Fruit fly (Drosophila melanogaster) whole organism, wandering third instar larva: ENCODE data around the gene CG42828.

Experiments used
- CG32264 ChIP-seq: fragments of 200-800 bp; sonication (Bioruptor generic); optimal IDR thresholded peaks from 2 replicates; lab custom pipeline; 2016; ENCODE audit warnings: missing biosample characterization, missing genetic modification characterization
- CrebA ChIP-seq: fragments of 200-800 bp; sonication (Bioruptor generic); optimal IDR thresholded peaks from 2 replicates; lab custom pipeline; 2016; ENCODE audit warnings: missing biosample characterization, mild to moderate bottlenecking, missing genetic modification characterization, borderline replicate concordance
- Dfd ChIP-seq: fragments of >200 bp; optimal IDR thresholded peaks from 2 replicates; lab custom pipeline; 2017; ENCODE audit warnings: missing biosample characterization, missing genetic modification characterization
- GATAd ChIP-seq: sonication (Bioruptor generic); optimal IDR thresholded peaks from 2 replicates; lab custom pipeline; 2016; ENCODE audit warnings: missing biosample characterization, missing genetic modification characterization
- HLH106 ChIP-seq: fragments of 200-800 bp; optimal IDR thresholded peaks from 3 replicates; lab custom pipeline; 2019; ENCODE audit warnings: missing biosample characterization, mild to moderate bottlenecking, missing genetic modification characterization, moderate library complexity
- Hnf4 ChIP-seq: fragments of 200-800 bp; sonication (Bioruptor generic); optimal IDR thresholded peaks from 2 replicates; lab custom pipeline; 2016; ENCODE audit warnings: missing biosample characterization, mild to moderate bottlenecking, missing genetic modification characterization
- Hr83 ChIP-seq: fragments of 200-300 bp; sonication (Bioruptor generic); optimal IDR thresholded peaks from 2 replicates; lab custom pipeline; 2016; ENCODE audit warnings: missing biosample characterization, mild to moderate bottlenecking, missing genetic modification characterization, moderate library complexity; ENCODE audit not compliant: poor library complexity, severe bottlenecking
- Jra ChIP-seq: sonication (Bioruptor generic); optimal IDR thresholded peaks from 2 replicates; lab custom pipeline; 2016; ENCODE audit warnings: missing biosample characterization, missing genetic modification characterization
- N ChIP-seq: fragments of >200 bp; optimal IDR thresholded peaks from 2 replicates; lab custom pipeline; 2018; ENCODE audit warnings: missing biosample characterization, missing external identifiers, missing genetic modification characterization
- OdsH ChIP-seq: fragments of 200-800 bp; sonication (Bioruptor generic); optimal IDR thresholded peaks from 2 replicates; lab custom pipeline; 2016; ENCODE audit warnings: missing biosample characterization, mild to moderate bottlenecking, missing genetic modification characterization
- Rel ChIP-seq, 2 experiments: fragments of 200-800 bp; sonication (Bioruptor generic) in 1 of 2; optimal IDR thresholded peaks; 2 replicates in 1 of 2; 3 replicates in 1 of 2; lab custom pipeline; 2016 to 2019; ENCODE audit warnings: mild to moderate bottlenecking in 2 of 2, missing biosample characterization in 2 of 2, missing genetic modification characterization in 2 of 2, moderate library complexity in 1 of 2
- Sp1 ChIP-seq: fragments of 200-800 bp; sonication (Bioruptor generic); optimal IDR thresholded peaks from 3 replicates; lab custom pipeline; 2019; ENCODE audit warnings: missing biosample characterization, mild to moderate bottlenecking, missing genetic modification characterization, moderate library complexity
- Vsx2 ChIP-seq: fragments of 200-300, 225-300 bp; sonication (Bioruptor generic); optimal IDR thresholded peaks from 2 replicates; lab custom pipeline; 2018; ENCODE audit warnings: missing biosample characterization, missing genetic modification characterization; ENCODE audit not compliant: partially characterized antibody
- br ChIP-seq: fragments of 200-800 bp; sonication (Bioruptor generic); optimal IDR thresholded peaks from 2 replicates; lab custom pipeline; 2016; ENCODE audit warnings: missing biosample characterization, missing genetic modification characterization
- brk ChIP-seq: fragments of 200-800 bp; sonication (Bioruptor generic); optimal IDR thresholded peaks from 2 replicates; lab custom pipeline; 2016; ENCODE audit warnings: missing biosample characterization, mild to moderate bottlenecking, missing genetic modification characterization
- dl ChIP-seq, 2 experiments: fragments of 175-275, 200-275 bp in 1 of 2; fragments of 200-275 bp in 1 of 2; sonication (Bioruptor generic); optimal IDR thresholded peaks; lab custom pipeline; 2018; ENCODE audit warnings: mild to moderate bottlenecking in 2 of 2, missing biosample characterization in 2 of 2, missing genetic modification characterization in 2 of 2, moderate library complexity in 2 of 2; ENCODE audit not compliant: partially characterized antibody in 2 of 2, insufficient read depth in 1 of 2
- dmrt93B ChIP-seq: fragments of 200-800 bp; sonication (Bioruptor generic); optimal IDR thresholded peaks from 2 replicates; lab custom pipeline; 2018; ENCODE audit warnings: missing biosample characterization, mild to moderate bottlenecking, missing genetic modification characterization
- dsf ChIP-seq: sonication (Bioruptor generic); optimal IDR thresholded peaks from 2 replicates; lab custom pipeline; 2016; ENCODE audit warnings: missing biosample characterization, missing genetic modification characterization, borderline replicate concordance
- ey ChIP-seq: fragments of 200-800 bp; sonication (Bioruptor generic); optimal IDR thresholded peaks from 2 replicates; lab custom pipeline; 2016; ENCODE audit warnings: missing biosample characterization, missing genetic modification characterization
- foxo ChIP-seq, 2 experiments: fragments of 200-800 bp; sonication (Bioruptor generic); optimal IDR thresholded peaks; 2 replicates in 1 of 2; 3 replicates in 1 of 2; lab custom pipeline; 2016 to 2017; ENCODE audit warnings: missing biosample characterization in 2 of 2, missing genetic modification characterization in 2 of 2
- fru ChIP-seq: fragments of 200-800 bp; sonication (Bioruptor generic); optimal IDR thresholded peaks from 3 replicates; lab custom pipeline; 2016; ENCODE audit warnings: missing biosample characterization, mild to moderate bottlenecking, missing genetic modification characterization
- h ChIP-seq: fragments of 200-800 bp; sonication (Bioruptor generic); optimal IDR thresholded peaks from 3 replicates; lab custom pipeline; 2016; ENCODE audit warnings: missing biosample characterization, mild to moderate bottlenecking, missing genetic modification characterization
- jim ChIP-seq: fragments of 175-275, 200-325 bp; sonication (Bioruptor generic); optimal IDR thresholded peaks from 2 replicates; lab custom pipeline; 2016; ENCODE audit warnings: missing biosample characterization, mild to moderate bottlenecking, missing genetic modification characterization
- lola ChIP-seq: fragments of >200 bp; optimal IDR thresholded peaks from 2 replicates; lab custom pipeline; 2017; ENCODE audit warnings: missing biosample characterization, missing genetic modification characterization
- pan ChIP-seq: fragments of >200 bp; optimal IDR thresholded peaks from 2 replicates; lab custom pipeline; 2017
- psq ChIP-seq: fragments of 200-800 bp; sonication (Bioruptor generic); optimal IDR thresholded peaks from 3 replicates; lab custom pipeline; 2017; ENCODE audit warnings: missing biosample characterization, mild to moderate bottlenecking, missing genetic modification characterization, moderate library complexity
- rgr ChIP-seq: fragments of 200-800 bp; sonication (Bioruptor generic); optimal IDR thresholded peaks from 3 replicates; lab custom pipeline; 2016; ENCODE audit warnings: missing biosample characterization, mild to moderate bottlenecking, missing genetic modification characterization
- sage ChIP-seq: fragments of 200-800 bp; sonication (Bioruptor generic); optimal IDR thresholded peaks from 2 replicates; lab custom pipeline; 2016; ENCODE audit warnings: missing biosample characterization, mild to moderate bottlenecking, missing genetic modification characterization
- sv ChIP-seq: fragments of 200-800 bp; sonication (Bioruptor generic); optimal IDR thresholded peaks from 3 replicates; lab custom pipeline; 2016; ENCODE audit warnings: missing biosample characterization, missing genetic modification characterization
- tai ChIP-seq: sonication (Bioruptor generic); optimal IDR thresholded peaks from 2 replicates; lab custom pipeline; 2016; ENCODE audit warnings: missing biosample characterization, missing genetic modification characterization
- woc ChIP-seq: sonication (Bioruptor generic); optimal IDR thresholded peaks from 2 replicates; lab custom pipeline; 2016; ENCODE audit warnings: missing biosample characterization, mild to moderate bottlenecking, missing genetic modification characterization

The CG42828 gene

dm6 chr3R:23336513-23336912 lies 37.0 kb upstream of the CG42828 start:
- TF ChIP-seq Jra (GFP tag; lab: Kevin White, UChicago) (no peak), dmrt93B (GFP tag; lab: Kevin White, UChicago) (no peak), psq (no peak), pan (no peak), sage (GFP tag; lab: Kevin White, UChicago) (no peak), OdsH (GFP tag; lab: Kevin White, UChicago) (no peak), lola (GFP tag; lab: Kevin White, UChicago) (no peak), Vsx2 (GFP tag; lab: Kevin White, UChicago) (no peak), GATAd (GFP tag; lab: Kevin White, UChicago) (no peak), sv (no peak)
- TF ChIP-seq, all 38 proteins: peak for 0

dm6 chr3R:23337183-23337825 lies 36.2 kb upstream of the CG42828 start:
- TF ChIP-seq Rel (GFP tag; optimal IDR thresholded peaks at IDR 0.05; lab: Kevin White, UChicago) (no peak), Rel (tag; optimal IDR thresholded peaks at IDR 0.05; lab: Kevin White, UChicago) (peak; percentile 56), foxo (GFP tag; optimal IDR thresholded peaks at IDR 0.05; lab: Kevin White, UChicago) (peak in 1 of 2 experiments; percentile 67), CrebA (GFP tag; lab: Kevin White, UChicago) (peak; percentile 1), N (GFP tag; lab: Kevin White, UChicago) (no peak), jim (GFP tag; lab: Kevin White, UChicago) (no peak), CG32264 (GFP tag; lab: Kevin White, UChicago) (no peak), Hr83 (GFP tag; lab: Kevin White, UChicago) (no peak), psq (peak; percentile 40), dl (GFP tag; optimal IDR thresholded peaks at IDR 0.05; lab: Kevin White, UChicago; ENCODE audit: insufficient read depth in 1 of 2, partially characterized antibody in 2 of 2) (no peak), tai (peak; percentile 37), dmrt93B (GFP tag; lab: Kevin White, UChicago) (no peak), Vsx2 (GFP tag; lab: Kevin White, UChicago) (no peak), fru (GFP tag; lab: Kevin White, UChicago) (peak; percentile 68), woc (GFP tag; lab: Kevin White, UChicago) (peak; percentile 7), lola (GFP tag; lab: Kevin White, UChicago) (no peak), br (GFP tag; lab: Kevin White, UChicago) (peak; percentile 7), OdsH (GFP tag; lab: Kevin White, UChicago) (peak; percentile 34), HLH106 (tag; lab: Kevin White, UChicago) (peak; percentile 34), GATAd (GFP tag; lab: Kevin White, UChicago) (no peak), h (GFP tag; lab: Kevin White, UChicago) (peak; percentile 69), ey (GFP tag; lab: Kevin White, UChicago) (peak; percentile 65), brk (no peak), Hnf4 (GFP tag; lab: Kevin White, UChicago) (peak; percentile 27), Jra (GFP tag; lab: Kevin White, UChicago) (no peak), Sp1 (GFP tag; lab: Kevin White, UChicago) (peak; percentile 32), rgr (GFP tag; lab: Kevin White, UChicago) (peak; percentile 54), dsf (GFP tag; lab: Kevin White, UChicago) (no peak)
- TF ChIP-seq, all 38 proteins: peak for 15

- TF ChIP-seq GATAd (GFP tag; lab: Kevin White, UChicago) = no peak
- no peak for TF ChIP-seq dl (GFP tag; optimal IDR thresholded peaks at IDR 0.05; lab: Kevin White, UChicago; ENCODE audit: insufficient read depth in 1 of 2, partially characterized antibody in 2 of 2)
- TF ChIP-seq brk = no peak
- TF ChIP-seq ey (GFP tag; lab: Kevin White, UChicago) = no peak
- no peak for TF ChIP-seq Rel (GFP tag; optimal IDR thresholded peaks at IDR 0.05; lab: Kevin White, UChicago)
- peak; percentile 18 for TF ChIP-seq Rel (tag; optimal IDR thresholded peaks at IDR 0.05; lab: Kevin White, UChicago)
- TF ChIP-seq OdsH (GFP tag; lab: Kevin White, UChicago) = no peak
- no peak for TF ChIP-seq CrebA (GFP tag; lab: Kevin White, UChicago)
- no peak for TF ChIP-seq Dfd (GFP tag; lab: Kevin White, UChicago)
- no peak for TF ChIP-seq fru (GFP tag; lab: Kevin White, UChicago)
Observed at dm6 chr3R:23338290-23338689, 35.2 kb upstream of the CG42828 start.
